Fruit fly (Drosophila melanogaster): ENCODE data around the gene Eogt.
A peak's percentile ranks its signal among the peaks of the same experiment; 100 is the strongest.

Gene Eogt

dm6 chr2L:2363626-2364147, 17.2 kb upstream of the Eogt start (continued):
- TF ChIP-seq CG7368 (GFP tag; optimal IDR thresholded peaks at IDR 0.05) (peak; percentile 90), CG6854 (GFP tag; optimal IDR thresholded peaks at IDR 0.05) (peak; percentile 93), Ets96B (tag; optimal IDR thresholded peaks at IDR 0.05) (peak; percentile 97), CG6163 (GFP tag; IDR thresholded peaks at IDR 0.05) (peak; percentile 97), CG34406 (GFP tag; optimal IDR thresholded peaks at IDR 0.05) (peak; percentile 96), CG11294 (GFP tag; IDR thresholded peaks at IDR 0.05) (peak; percentile 92), vri (GFP tag; optimal IDR thresholded peaks at IDR 0.05) (peak; percentile 88), Sox14 (GFP tag; optimal IDR thresholded peaks at IDR 0.05) (peak; percentile 67), spab (GFP tag; optimal IDR thresholded peaks at IDR 0.05) (peak; percentile 93), salr (GFP tag; optimal IDR thresholded peaks at IDR 0.05) (peak; percentile 88), OdsH (GFP tag; optimal IDR thresholded peaks at IDR 0.05) (peak; percentile 95), Lpt (GFP tag; optimal IDR thresholded peaks at IDR 0.05) (peak; percentile 93), eg (GFP tag; IDR thresholded peaks at IDR 0.05) (peak; percentile 98), Hr4 (GFP tag; optimal IDR thresholded peaks at IDR 0.05) (peak; percentile 94), CG31627 (GFP tag; optimal IDR thresholded peaks at IDR 0.05) (peak; percentile 86), Eip93F (GFP tag; optimal IDR thresholded peaks at IDR 0.05) (peak; percentile 93), CG9139 (GFP tag; optimal IDR thresholded peaks at IDR 0.05) (peak; percentile 97), CG32006 (GFP tag; optimal IDR thresholded peaks at IDR 0.05) (peak; percentile 96), svp (GFP tag) (peak; percentile 97), Ets21C (GFP tag; optimal IDR thresholded peaks at IDR 0.05) (peak; percentile 64), lz (GFP tag; optimal IDR thresholded peaks at IDR 0.05) (peak; percentile 92), CG8319 (GFP tag; optimal IDR thresholded peaks at IDR 0.05) (peak; percentile 81), cyc (GFP tag; optimal IDR thresholded peaks at IDR 0.05) (peak; percentile 89), CG4318 (GFP tag; optimal IDR thresholded peaks at IDR 0.05) (peak; percentile 91), dac (GFP tag; optimal IDR thresholded peaks at IDR 0.05) (peak; percentile 52), CG15336 (GFP tag; IDR thresholded peaks at IDR 0.05) (peak; percentile 98), dsx (GFP tag; optimal IDR thresholded peaks at IDR 0.05; ENCODE audit: poor library complexity, severe bottlenecking) (peak; percentile 97)

dm6 chr2L:2364200-2364754, 16.6 kb upstream of the Eogt start:
- TF ChIP-seq net (GFP tag; optimal IDR thresholded peaks at IDR 0.05) (no peak), CG3032 (tag; optimal IDR thresholded peaks at IDR 0.05) (no peak), CG8119 (GFP tag; IDR thresholded peaks at IDR 0.05) (no peak), fd59A (GFP tag; optimal IDR thresholded peaks at IDR 0.05) (no peak), Smox (GFP tag; optimal IDR thresholded peaks at IDR 0.05) (no peak), Lpt (GFP tag; optimal IDR thresholded peaks at IDR 0.05) (no peak), CG15336 (GFP tag; IDR thresholded peaks at IDR 0.05) (0 out of 2 replicates have a peak, but pooled peaks have one; percentile 7), Sox14 (GFP tag; optimal IDR thresholded peaks at IDR 0.05) (peak; percentile 84), CG6808 (GFP tag; optimal IDR thresholded peaks at IDR 0.05) (no peak), CG11762 (GFP tag; optimal IDR thresholded peaks at IDR 0.05; ENCODE audit: insufficient read depth) (no peak), svp (GFP tag) (peak; percentile 85), CG6163 (GFP tag; IDR thresholded peaks at IDR 0.05) (peak; percentile 18; the same call in 1 of the 3 replicates), Sox15 (GFP tag; optimal IDR thresholded peaks at IDR 0.05) (no peak)

dm6 chr2L:2365077-2365651, 15.7 kb upstream of the Eogt start, which contains the start of the genes Rab5 and Axud1:
TSS of gene Rab5 (minus strand) at chr2L:2365273.
TSS of gene Axud1 (plus strand) at chr2L:2365345.
- TF ChIP-seq CG15336 (GFP tag; IDR thresholded peaks at IDR 0.05) (peak; percentile 71), Eip78C (GFP tag) (peak; percentile 55), CG6854 (GFP tag; optimal IDR thresholded peaks at IDR 0.05) (peak; percentile 52), CG8119 (GFP tag; IDR thresholded peaks at IDR 0.05) (peak; percentile 33; the same call in 2 of the 3 replicates), CG7368 (GFP tag; optimal IDR thresholded peaks at IDR 0.05) (no peak), Eip75B (GFP tag; optimal IDR thresholded peaks at IDR 0.05) (no peak), Ets21C (GFP tag; optimal IDR thresholded peaks at IDR 0.05) (no peak), CG6792 (GFP tag; optimal IDR thresholded peaks at IDR 0.05) (no peak), fkh (GFP tag; optimal IDR thresholded peaks at IDR 0.05) (peak; percentile 17), ss (GFP tag; optimal IDR thresholded peaks at IDR 0.05) (peak; percentile 5 to 10), CG32006 (GFP tag; optimal IDR thresholded peaks at IDR 0.05) (no peak), CG3919 (GFP tag; optimal IDR thresholded peaks at IDR 0.05) (peak; percentile 6), CG16779 (tag; optimal IDR thresholded peaks at IDR 0.05) (no peak), cyc (GFP tag; optimal IDR thresholded peaks at IDR 0.05) (peak; percentile 6), spab (GFP tag; optimal IDR thresholded peaks at IDR 0.05) (no peak), CG6163 (GFP tag; IDR thresholded peaks at IDR 0.05) (peak; percentile 56; the same call in 2 of the 3 replicates), Sox14 (GFP tag; optimal IDR thresholded peaks at IDR 0.05) (no peak), Smox (GFP tag; optimal IDR thresholded peaks at IDR 0.05) (no peak), svp (GFP tag) (peak; percentile 61), net (GFP tag; optimal IDR thresholded peaks at IDR 0.05) (peak; percentile 14), Hr39 (GFP tag; optimal IDR thresholded peaks at IDR 0.05) (no peak), CG11902 (GFP tag; optimal IDR thresholded peaks at IDR 0.05) (no peak), CG6276 (GFP tag; optimal IDR thresholded peaks at IDR 0.05) (peak; percentile 22), Lpt (GFP tag; optimal IDR thresholded peaks at IDR 0.05) (no peak)
